Fruit fly (Drosophila melanogaster): Measurements from ENCODE around the gene Sod1.
A peak's percentile ranks its signal among the peaks of the same experiment; 100 is the strongest.

The Sod1 gene

dm6 chr3L:11084557-11085231 is 28.8 kb downstream of the Sod1 start (continued):
- TF ChIP-seq sob (GFP tag; IDR thresholded peaks at IDR 0.05) (peak; percentile 95), CG8478 (optimal IDR thresholded peaks at IDR 0.05) (no peak), Hmr (GFP tag; optimal IDR thresholded peaks at IDR 0.05) (peak; percentile 86), CG17328 (GFP tag; IDR thresholded peaks at IDR 0.05) (peak; percentile 99), maf-S (GFP tag; optimal IDR thresholded peaks at IDR 0.05) (peak; percentile 93), BtbVII (GFP tag; optimal IDR thresholded peaks at IDR 0.05) (peak; percentile 81), ase (GFP tag; IDR thresholded peaks at IDR 0.05) (peak; percentile 95), corto (GFP tag; optimal IDR thresholded peaks at IDR 0.05) (peak; percentile 66), chinmo (GFP tag; IDR thresholded peaks at IDR 0.05; ENCODE audit: partially characterized antibody) (peak; percentile 73; the same call in 1 of the 4 replicates), CG15514 (GFP tag; optimal IDR thresholded peaks at IDR 0.05) (peak; percentile 83), Kr (GFP tag; optimal IDR thresholded peaks at IDR 0.05) (peak; percentile 82), dm (GFP tag; optimal IDR thresholded peaks at IDR 0.05) (peak; percentile 94), br (optimal IDR thresholded peaks at IDR 0.05) (no peak), Drgx (GFP tag; IDR thresholded peaks at IDR 0.05) (peak; percentile 99), hb (GFP tag; IDR thresholded peaks at IDR 0.05; ENCODE audit: partially characterized antibody) (no peak), Scr (GFP tag; IDR thresholded peaks at IDR 0.05; ENCODE audit: partially characterized antibody) (no peak), CG1024 (GFP tag; IDR thresholded peaks at IDR 0.05) (peak; percentile 94), wek (GFP tag; optimal IDR thresholded peaks at IDR 0.05) (peak; percentile 78), eyg (GFP tag; optimal IDR thresholded peaks at IDR 0.05) (peak; percentile 95), CG16813 (GFP tag; IDR thresholded peaks at IDR 0.05; ENCODE audit: partially characterized antibody) (no peak), CG13296 (GFP tag; optimal IDR thresholded peaks at IDR 0.05) (peak; percentile 94), Side (GFP tag; optimal IDR thresholded peaks at IDR 0.05) (peak; percentile 97), CrebB (tag; optimal IDR thresholded peaks at IDR 0.05) (peak; percentile 95), Ravus (GFP tag; IDR thresholded peaks at IDR 0.05) (peak; percentile 80), lmd (GFP tag; IDR thresholded peaks at IDR 0.05) (peak; percentile 95), Max (GFP tag; optimal IDR thresholded peaks at IDR 0.05) (peak; percentile 96), CG13775 (GFP tag; optimal IDR thresholded peaks at IDR 0.05) (peak; percentile 94), tx (GFP tag; optimal IDR thresholded peaks at IDR 0.05) (peak; percentile 93), chn (GFP tag; optimal IDR thresholded peaks at IDR 0.05) (peak; percentile 97), Doc2 (GFP tag; IDR thresholded peaks at IDR 0.05) (peak; percentile 80), CG4328 (GFP tag; optimal IDR thresholded peaks at IDR 0.05) (peak; percentile 82), CG14014 (GFP tag; IDR thresholded peaks at IDR 0.05) (peak; percentile 95), CG9727 (GFP tag; optimal IDR thresholded peaks at IDR 0.05) (peak; percentile 98), cg (GFP tag; optimal IDR thresholded peaks at IDR 0.05) (peak; percentile 23), CG13424 (tag; optimal IDR thresholded peaks at IDR 0.05) (peak; percentile 97), Fer2 (tag; optimal IDR thresholded peaks at IDR 0.05) (peak; percentile 58), CG15011 (GFP tag; optimal IDR thresholded peaks at IDR 0.05) (peak; percentile 88), Xrp1 (GFP tag; IDR thresholded peaks at IDR 0.05) (peak; percentile 98), Usf (GFP tag; optimal IDR thresholded peaks at IDR 0.05) (peak; percentile 77), Dip3 (GFP tag; optimal IDR thresholded peaks at IDR 0.05) (peak; percentile 89), nau (GFP tag; optimal IDR thresholded peaks at IDR 0.05) (no peak), sens-2 (GFP tag; IDR thresholded peaks at IDR 0.05) (peak; percentile 97), CG14965 (GFP tag; optimal IDR thresholded peaks at IDR 0.05; ENCODE audit: borderline replicate concordance) (peak; percentile 85), CG9876 (GFP tag; optimal IDR thresholded peaks at IDR 0.05) (peak; percentile 89), pb (GFP tag; optimal IDR thresholded peaks at IDR 0.05) (peak; percentile 94), kay (GFP tag; optimal IDR thresholded peaks at IDR 0.05) (peak; percentile 91), CG32532 (GFP tag; IDR thresholded peaks at IDR 0.05) (peak; percentile 93), slp2 (GFP tag; optimal IDR thresholded peaks at IDR 0.05) (peak; percentile 96), Nf-YB (GFP tag; optimal IDR thresholded peaks at IDR 0.05) (peak; percentile 88), NfI (GFP tag; optimal IDR thresholded peaks at IDR 0.05) (peak; percentile 95)

Data from whole organism, embryonic.